Worm (Caenorhabditis elegans): Measurements from ENCODE around the gene fog-2.

fog-2 gene

DNA sequence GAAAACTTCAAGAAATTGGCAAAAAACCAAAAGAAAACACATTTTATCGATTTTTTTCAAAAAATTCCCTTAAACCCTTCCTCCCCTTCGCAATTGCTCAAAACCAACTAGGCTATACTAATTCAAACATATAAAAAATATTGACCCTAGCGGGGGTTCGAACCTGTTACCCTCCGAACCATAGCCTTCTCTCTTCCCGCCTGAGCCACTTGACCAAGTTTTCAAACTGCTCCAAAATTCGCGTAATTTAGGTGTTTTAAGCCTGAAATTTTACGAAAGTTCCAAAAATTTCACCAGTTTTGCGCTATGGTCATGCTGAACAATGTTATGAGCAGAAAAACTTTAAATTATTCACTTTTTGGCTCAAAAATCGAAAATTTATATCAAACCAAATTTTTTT lies 35.4 kb downstream of the fog-2 start:
- no peak for TF ChIP-seq tbx-7 (tag; optimal IDR thresholded peaks at IDR 0.05)
- TF ChIP-seq pax-1 (tag; optimal IDR thresholded peaks at IDR 0.05) = no peak
- no peak for TF ChIP-seq hlh-15 (tag; optimal IDR thresholded peaks at IDR 0.05)
- no peak for TF ChIP-seq hlh-13 (GFP tag; optimal IDR thresholded peaks at IDR 0.05)
- no peak for TF ChIP-seq rnt-1 (tag; optimal IDR thresholded peaks at IDR 0.05)
- TF ChIP-seq unc-55 (GFP tag; optimal IDR thresholded peaks at IDR 0.05) = no peak
- TF ChIP-seq K09A11.1 (tag; optimal IDR thresholded peaks at IDR 0.05; ENCODE audit: insufficient read depth) = no peak
- TF ChIP-seq lim-6 (tag; optimal IDR thresholded peaks at IDR 0.05) = no peak
- TF ChIP-seq eyg-1 (tag; optimal IDR thresholded peaks at IDR 0.05) = no peak
- no peak for TF ChIP-seq zip-5 (tag; optimal IDR thresholded peaks at IDR 0.05)
- TF ChIP-seq ceh-9 (tag; optimal IDR thresholded peaks at IDR 0.05) = no peak
- TF ChIP-seq Y22D7AL.16 (tag; optimal IDR thresholded peaks at IDR 0.05) = no peak
- no peak for TF ChIP-seq F13H6.1 (tag; optimal IDR thresholded peaks at IDR 0.05)

DNA sequence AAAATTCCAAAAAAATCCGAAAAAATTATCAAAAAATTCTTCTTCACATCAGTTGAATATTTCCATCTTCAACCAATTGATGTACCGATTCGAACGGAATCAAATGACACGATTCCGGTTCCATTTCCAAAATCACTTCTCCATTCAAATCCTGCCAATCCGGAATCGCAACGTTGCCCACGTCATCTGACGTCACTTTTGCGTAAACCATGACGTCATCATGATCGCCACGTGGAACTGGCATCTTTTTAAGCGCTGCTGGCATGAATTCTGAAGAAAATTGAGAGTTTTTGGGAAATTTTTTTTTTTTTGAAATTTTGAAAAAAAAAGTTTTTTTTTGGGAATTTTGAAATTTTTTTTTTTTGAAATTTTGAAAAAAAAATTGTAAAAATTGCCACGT lies 36.2 kb downstream of the fog-2 start:
- TF ChIP-seq fax-1 (tag; optimal IDR thresholded peaks at IDR 0.05) = no peak

DNA sequence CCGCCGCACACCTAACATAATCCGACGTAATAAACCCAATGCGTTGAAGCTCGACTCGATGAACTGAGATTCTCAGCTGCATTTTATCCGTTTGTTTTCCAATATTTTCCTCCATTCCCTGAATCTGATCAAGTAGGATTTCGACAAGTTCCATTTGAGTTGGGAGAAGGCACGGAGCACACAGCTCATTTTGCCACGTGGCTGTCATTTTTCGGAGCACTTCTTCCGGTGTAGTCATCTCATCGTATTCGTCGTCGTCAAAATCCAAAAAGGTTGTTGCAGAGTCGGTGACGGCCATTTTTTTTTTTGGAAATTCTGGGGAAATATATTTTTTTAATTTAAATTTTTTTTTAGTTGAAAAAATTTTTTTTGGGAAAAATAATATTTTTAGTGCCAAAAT lies 38.4 kb downstream of the fog-2 start, which contains the start of gene sld-5:
sld-5 (minus strand) TSS at position 317 of the 400 bp plus-strand sequence.
- no peak for TF ChIP-seq unc-42 (tag; optimal IDR thresholded peaks at IDR 0.05)
- TF ChIP-seq ceh-9 (tag; optimal IDR thresholded peaks at IDR 0.05) = no peak
- TF ChIP-seq unc-86 (tag; optimal IDR thresholded peaks at IDR 0.05) = no peak
- TF ChIP-seq fkh-10 (GFP tag; optimal IDR thresholded peaks at IDR 0.05) = no peak
- no peak for TF ChIP-seq hlh-15 (tag; optimal IDR thresholded peaks at IDR 0.05)
- no peak for TF ChIP-seq elt-4 (tag; optimal IDR thresholded peaks at IDR 0.05)
- TF ChIP-seq ceh-14 (tag; optimal IDR thresholded peaks at IDR 0.05) = no peak
- TF ChIP-seq Y22D7AL.16 (tag; optimal IDR thresholded peaks at IDR 0.05) = no peak
- no peak for TF ChIP-seq sox-4 (tag; optimal IDR thresholded peaks at IDR 0.05)
- no peak for TF ChIP-seq elt-2 (tag; optimal IDR thresholded peaks at IDR 0.05)
- TF ChIP-seq ets-4 (tag; optimal IDR thresholded peaks at IDR 0.05) = no peak
- no peak for TF ChIP-seq K02D7.2 (tag; optimal IDR thresholded peaks at IDR 0.05)
- TF ChIP-seq eyg-1 (tag; optimal IDR thresholded peaks at IDR 0.05) = no peak
- TF ChIP-seq hlh-8 (tag; optimal IDR thresholded peaks at IDR 0.05) = no peak
- TF ChIP-seq F13H6.1 (tag; optimal IDR thresholded peaks at IDR 0.05) = no peak
- TF ChIP-seq ceh-48 (tag; optimal IDR thresholded peaks at IDR 0.05) = no peak
- TF ChIP-seq gmeb-2 (tag; optimal IDR thresholded peaks at IDR 0.05) = no peak
- TF ChIP-seq hlh-6 (tag; optimal IDR thresholded peaks at IDR 0.05) = no peak

DNA sequence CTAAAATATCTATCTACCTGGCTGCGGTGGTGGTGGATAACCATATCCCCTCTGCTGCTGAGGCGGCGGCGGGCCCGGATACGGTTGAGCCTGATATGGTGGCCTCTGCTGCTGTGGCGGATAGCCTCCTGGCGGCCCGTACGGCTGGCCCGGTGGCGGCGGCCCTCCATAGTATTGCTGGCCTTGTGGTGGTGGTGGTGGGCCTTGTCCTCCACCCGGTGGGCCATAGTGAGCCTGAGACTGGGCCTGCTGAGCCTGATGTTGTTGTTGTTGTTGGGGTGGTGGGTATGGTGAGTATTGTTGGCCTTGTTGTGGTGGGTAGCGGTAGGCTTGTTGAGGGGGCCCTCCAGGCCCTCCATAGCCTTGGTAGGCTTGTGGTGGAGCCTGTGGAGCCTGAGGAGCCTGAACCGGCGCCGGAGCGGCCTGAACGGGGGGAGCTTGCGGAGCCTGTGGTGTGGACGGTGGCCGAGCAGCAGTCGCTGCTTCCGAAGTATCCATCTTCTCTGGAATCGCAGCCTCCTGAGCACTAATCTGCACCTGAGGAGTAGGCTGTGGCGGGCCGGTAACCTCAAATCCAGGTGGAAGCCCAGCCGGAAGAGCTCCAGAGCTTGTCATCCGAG lies 42.3 kb downstream of the fog-2 start:
- no peak for TF ChIP-seq ceh-30 (tag; optimal IDR thresholded peaks at IDR 0.05)
- no peak for TF ChIP-seq sdc-2 (tag; optimal IDR thresholded peaks at IDR 0.05)
- TF ChIP-seq pros-1 (tag; optimal IDR thresholded peaks at IDR 0.05) = no peak
- no peak for TF ChIP-seq unc-55 (GFP tag; optimal IDR thresholded peaks at IDR 0.05)
- TF ChIP-seq eyg-1 (tag; optimal IDR thresholded peaks at IDR 0.05) = no peak
- TF ChIP-seq ceh-9 (tag; optimal IDR thresholded peaks at IDR 0.05) = no peak
- peak; percentile 12 for TF ChIP-seq syd-9 (tag; optimal IDR thresholded peaks at IDR 0.05)
- no peak for TF ChIP-seq ceh-48 (tag; optimal IDR thresholded peaks at IDR 0.05)
- TF ChIP-seq unc-86 (tag; optimal IDR thresholded peaks at IDR 0.05) = no peak
- TF ChIP-seq ceh-31 (tag; optimal IDR thresholded peaks at IDR 0.05) = peak; percentile 5
- TF ChIP-seq ahr-1 (tag; optimal IDR thresholded peaks at IDR 0.05) = no peak
- TF ChIP-seq che-1 (tag; optimal IDR thresholded peaks at IDR 0.05) = no peak
- TF ChIP-seq fkh-10 (GFP tag; optimal IDR thresholded peaks at IDR 0.05) = no peak
- TF ChIP-seq madf-2 (tag; optimal IDR thresholded peaks at IDR 0.05) = no peak
- no peak for TF ChIP-seq C08G9.2 (tag; optimal IDR thresholded peaks at IDR 0.05)
- peak; percentile 42 for TF ChIP-seq pag-3 (tag; optimal IDR thresholded peaks at IDR 0.05; ENCODE audit: borderline replicate concordance)
- TF ChIP-seq T23F11.4 (GFP tag; optimal IDR thresholded peaks at IDR 0.05) = peak; percentile 11
- TF ChIP-seq hlh-6 (tag; optimal IDR thresholded peaks at IDR 0.05) = no peak
